Worm (Caenorhabditis elegans) whole organism, L3 larva: ENCODE measurements around the gene C40H1.3.

Experiments used
- ama-1 ChIP-seq: fragments of 150-350 bp; optimal IDR thresholded peaks from 2 replicates; lab custom pipeline; 2018
- ceh-82 ChIP-seq: fragments of 150-350 bp; optimal IDR thresholded peaks from 2 replicates; lab custom pipeline; 2014; ENCODE audit warnings: missing biosample characterization, missing genetic modification characterization
- ceh-9 ChIP-seq: sonication (generic microtip); optimal IDR thresholded peaks from 2 replicates; lab custom pipeline; 2018; ENCODE audit warnings: missing biosample characterization, missing genetic modification characterization
- daf-12 ChIP-seq: fragments of 150-350 bp; optimal IDR thresholded peaks from 2 replicates; lab custom pipeline; 2014; ENCODE audit warnings: missing biosample characterization, missing genetic modification reagents, missing genetic modification characterization
- fos-1 ChIP-seq: fragments of 150-350 bp; optimal IDR thresholded peaks from 2 replicates; lab custom pipeline; 2014; ENCODE audit warnings: missing biosample characterization, missing genetic modification characterization
- nhr-25 ChIP-seq: sonication (generic microtip); optimal IDR thresholded peaks from 2 replicates; lab custom pipeline; 2017; ENCODE audit warnings: missing biosample characterization, missing genetic modification characterization
- nhr-77 ChIP-seq: fragments of 150-350 bp; optimal IDR thresholded peaks from 2 replicates; lab custom pipeline; 2014; ENCODE audit warnings: missing biosample characterization, missing genetic modification characterization
- skn-1 ChIP-seq: fragments of 150-350 bp; optimal IDR thresholded peaks from 2 replicates; lab custom pipeline; 2014; ENCODE audit warnings: missing biosample characterization, missing genetic modification characterization

DNA sequence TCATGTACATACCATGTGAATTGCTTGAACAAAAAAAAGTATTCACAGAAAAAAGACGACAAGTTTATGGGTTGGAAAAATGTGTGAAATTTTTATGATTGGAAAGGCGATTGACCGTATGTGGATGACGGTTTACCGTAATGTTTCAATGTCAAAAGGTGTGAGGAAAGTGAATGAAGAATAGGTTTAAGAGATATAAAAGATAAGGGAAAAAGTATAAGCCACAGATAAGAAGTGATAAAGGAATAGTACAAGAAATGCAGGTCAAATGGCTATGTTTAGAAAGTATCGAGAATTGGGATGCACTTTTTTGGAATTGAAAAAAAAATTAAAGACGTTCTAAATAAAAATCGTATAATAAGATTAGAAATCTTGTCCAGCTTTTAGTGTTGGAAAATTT, 51.4 kb downstream of the C40H1.3 start:
- TF ChIP-seq skn-1 (no peak), fos-1 (tag; lab: Kevin White, UChicago) (no peak), ceh-82 (tag; lab: Kevin White, UChicago) (no peak), ama-1 (no peak), daf-12 (tag; lab: Kevin White, UChicago) (no peak), ceh-9 (tag; lab: Kevin White, UChicago) (no peak), nhr-25 (tag; lab: Kevin White, UChicago) (peak; percentile 5), nhr-77 (tag; lab: Kevin White, UChicago) (no peak)
